Fruit fly (Drosophila melanogaster) whole organism, larva: ENCODE data around the gene hng2.

Source experiments
- noc ChIP-seq: fragments of 200-800 bp; sonication (Bioruptor generic); optimal IDR thresholded peaks from 3 replicates; lab custom pipeline; 2019; ENCODE audit warnings: missing biosample characterization, mild to moderate bottlenecking, missing genetic modification characterization, moderate library complexity

hng2 gene

DNA sequence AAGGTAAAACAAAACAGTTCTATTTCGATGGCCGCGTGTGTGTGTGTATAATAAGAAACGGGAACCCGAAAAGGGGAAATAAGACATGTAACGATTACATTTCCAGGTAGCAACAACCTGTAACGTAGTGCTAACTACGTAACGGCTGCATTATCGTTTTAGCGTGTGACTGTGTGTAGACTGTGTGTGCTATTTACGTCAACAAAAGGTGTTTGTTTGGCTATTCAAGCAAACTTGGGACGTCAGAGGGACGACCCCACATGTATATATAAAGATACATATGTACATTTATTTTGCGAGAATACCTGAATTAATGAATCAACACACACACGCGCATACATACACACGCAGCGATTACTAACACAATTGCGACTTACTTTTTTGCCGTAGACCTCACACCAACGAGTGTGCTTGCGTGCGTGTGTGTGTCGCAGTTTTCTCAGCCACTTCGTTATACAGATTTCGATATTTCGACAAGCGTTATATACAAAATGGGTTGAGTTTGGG lies 13.5 kb downstream of the hng2 start:
- TF ChIP-seq noc: peak; percentile 22

- peak; percentile 57 for TF ChIP-seq noc
Observed at dm6 chr3R:8820428-8820912, 14.3 kb downstream of the hng2 start, which contains the start of gene aqz. Gene aqz (minus strand): TSS chr3R:8820682.

dm6 chr3R:8821623-8822022 lies 15.5 kb downstream of the hng2 start, which contains the start of gene CG8369:
Gene CG8369 (plus strand): TSS chr3R:8822008.
- TF ChIP-seq noc: peak; percentile 52

DNA sequence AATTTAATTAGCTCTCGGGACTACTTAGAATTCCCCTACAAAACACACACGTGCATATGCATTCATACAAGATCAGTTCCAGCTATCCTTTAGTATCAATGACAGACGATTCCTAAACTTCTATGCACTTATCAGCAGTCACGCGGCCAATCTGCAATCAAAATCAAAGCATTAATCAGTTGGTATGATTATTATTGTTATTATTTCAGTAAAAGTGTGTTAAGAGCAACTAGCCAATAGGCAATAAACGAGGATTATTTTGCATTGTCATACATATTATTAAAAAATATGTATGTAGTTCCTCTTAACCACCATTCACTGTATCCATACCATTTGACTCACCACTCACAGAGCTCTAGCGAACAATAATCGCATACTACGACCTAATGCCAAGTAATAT lies 16.8 kb downstream of the hng2 start:
- TF ChIP-seq noc: no peak

DNA sequence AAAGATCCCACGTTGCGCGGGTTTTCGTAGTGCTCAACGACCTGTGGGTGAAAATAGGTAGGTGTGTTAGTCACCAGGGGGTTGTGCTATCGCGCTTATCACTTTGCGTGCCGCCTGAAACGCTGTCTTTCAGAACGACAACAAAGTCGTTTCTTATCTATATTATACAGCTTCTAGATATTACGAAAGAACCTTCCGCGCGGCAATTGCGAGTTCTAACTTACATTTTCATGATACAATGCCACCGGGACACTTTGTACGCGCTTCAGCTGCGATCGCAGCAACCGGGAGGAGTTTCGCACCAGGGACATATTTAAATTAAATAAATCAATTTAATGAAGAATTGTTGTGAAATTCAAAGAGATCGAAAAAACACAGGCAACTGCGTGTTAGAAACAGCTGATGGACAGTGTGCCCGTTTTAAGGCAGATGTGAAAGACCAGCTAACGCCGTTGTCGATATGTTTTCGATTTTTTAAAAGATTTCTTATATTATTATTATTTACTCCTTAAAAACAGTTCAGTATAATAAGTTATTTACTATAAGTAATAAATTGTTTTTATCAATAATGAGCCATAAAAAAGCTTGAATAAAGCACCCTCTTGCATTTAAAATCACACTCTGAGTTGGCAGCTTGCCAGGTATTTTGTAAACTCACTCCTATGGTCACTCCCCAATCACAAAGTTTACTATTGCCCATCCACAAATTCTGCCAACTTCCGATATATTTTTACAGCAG lies 17.8 kb downstream of the hng2 start, which contains the start of the genes IscU and CG8379:
Gene IscU (minus strand): TSS at position 417 of the 739 bp plus-strand sequence.
Gene CG8379 (plus strand): TSS at position 651 of the 739 bp plus-strand sequence.
- no peak for TF ChIP-seq noc

dm6 chr3R:8841038-8841437 lies 34.9 kb downstream of the hng2 start:
- no peak for TF ChIP-seq noc

DNA sequence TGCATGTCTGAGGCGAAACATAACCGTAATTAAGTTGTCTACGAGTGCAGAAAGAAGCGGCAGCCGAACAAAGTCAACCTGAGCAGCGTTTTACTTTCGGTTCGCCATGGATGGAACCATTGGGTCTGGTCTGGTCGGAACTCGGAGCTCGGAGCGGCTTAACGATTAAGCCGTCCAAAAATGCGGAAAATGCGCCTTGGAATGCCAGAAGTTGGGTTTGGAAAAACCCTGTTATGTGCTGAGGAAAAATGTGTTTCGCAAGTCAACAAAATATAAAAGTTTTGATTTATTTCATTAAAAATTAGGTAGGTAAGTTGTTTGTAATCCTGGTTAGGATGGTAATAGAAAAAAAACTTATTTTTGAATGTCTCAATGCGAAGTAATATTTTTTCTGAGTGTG lies 35.4 kb downstream of the hng2 start:
- no peak for TF ChIP-seq noc

dm6 chr3R:8843942-8844637 lies 38.0 kb downstream of the hng2 start:
- no peak for TF ChIP-seq noc

- no peak for TF ChIP-seq noc
Observed at dm6 chr3R:8844955-8845354, 38.8 kb downstream of the hng2 start.

- TF ChIP-seq noc: peak; percentile 42
Observed at dm6 chr3R:8846154-8846648, 40.1 kb downstream of the hng2 start.

DNA sequence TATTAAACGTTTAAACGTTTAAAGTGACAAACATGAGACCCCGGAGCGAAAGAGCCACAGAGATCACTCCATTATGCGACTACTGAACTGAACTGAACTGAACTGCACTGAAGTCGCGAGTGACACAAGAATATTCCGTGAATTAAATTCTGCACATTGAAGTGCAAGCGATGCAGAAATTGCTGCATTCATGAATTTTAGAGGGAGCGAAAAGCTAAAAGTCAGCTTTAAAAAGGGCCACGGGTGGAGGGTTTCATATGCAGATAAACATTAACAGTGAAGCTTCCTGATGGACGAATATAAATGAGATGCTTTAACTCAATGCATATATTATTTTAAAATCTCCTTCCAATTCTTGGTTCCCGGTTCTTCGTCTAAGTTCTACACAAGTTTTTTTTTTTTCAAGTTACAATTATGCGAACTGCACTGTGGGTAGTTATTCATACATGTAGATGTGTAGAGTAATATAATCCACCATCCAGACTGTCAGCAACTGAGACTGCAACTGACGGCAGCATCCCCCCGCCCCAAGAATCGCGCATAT lies 41.0 kb downstream of the hng2 start:
- TF ChIP-seq noc: no peak

- no peak for TF ChIP-seq noc
Observed at dm6 chr3R:8848190-8848589, 42.1 kb downstream of the hng2 start.

- no peak for TF ChIP-seq noc
Observed at dm6 chr3R:8849373-8850228, 43.5 kb downstream of the hng2 start.

- TF ChIP-seq noc: no peak
Observed at dm6 chr3R:8850616-8851015, 44.5 kb downstream of the hng2 start.

DNA sequence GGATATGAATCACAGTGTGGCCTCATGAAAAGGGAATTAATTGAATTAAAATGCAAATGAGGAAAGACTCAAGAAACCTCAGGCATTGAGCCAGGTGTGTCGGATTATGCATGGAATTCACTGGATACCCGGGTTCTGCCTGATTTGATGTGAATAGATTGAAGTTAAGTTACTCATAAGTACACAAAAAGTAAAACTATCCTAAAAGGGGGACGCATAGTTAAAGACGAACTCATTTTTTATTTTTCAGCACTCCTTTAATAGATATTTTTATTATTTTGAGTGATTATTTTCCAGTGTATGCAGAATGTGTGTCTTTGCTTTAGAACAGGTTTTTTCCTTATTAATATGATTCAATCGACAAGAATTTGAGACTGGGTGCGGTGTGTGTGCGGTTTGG lies 47.1 kb downstream of the hng2 start:
- TF ChIP-seq noc: no peak

- no peak for TF ChIP-seq noc
Observed at dm6 chr3R:8853706-8854105, 47.6 kb downstream of the hng2 start.
